Worm (Caenorhabditis elegans) whole organism, mixed stage, embryonic: Measurements from ENCODE around the gene rei-1.

Experiments
- bed-3 ChIP-seq: fragments of 200-800 bp; sonication (Bioruptor generic); optimal IDR thresholded peaks from 3 replicates; lab custom pipeline; 2018; ENCODE audit warnings: mild to moderate bottlenecking, missing genetic modification characterization, moderate library complexity, missing compliant biosample characterization
- blmp-1 ChIP-seq: fragments of 150-350 bp; optimal IDR thresholded peaks from 2 replicates; lab custom pipeline; 2014; ENCODE audit warnings: missing biosample characterization, missing genetic modification characterization
- ceh-39 ChIP-seq: fragments of 150-350 bp; optimal IDR thresholded peaks from 2 replicates; lab custom pipeline; 2014; ENCODE audit warnings: missing biosample characterization, missing genetic modification characterization
- ceh-43 ChIP-seq: fragments of 200-800 bp; sonication (Bioruptor generic); optimal IDR thresholded peaks from 2 replicates; lab custom pipeline; 2018; ENCODE audit warnings: mild to moderate bottlenecking, missing genetic modification characterization, moderate library complexity, missing compliant biosample characterization
- ceh-83 ChIP-seq: fragments of 200-800 bp; sonication (Bioruptor generic); optimal IDR thresholded peaks from 2 replicates; lab custom pipeline; 2018; ENCODE audit warnings: mild to moderate bottlenecking, missing genetic modification characterization, missing compliant biosample characterization
- ces-1 ChIP-seq: fragments of 150-350 bp; optimal IDR thresholded peaks from 2 replicates; lab custom pipeline; 2014; ENCODE audit warnings: missing biosample characterization, missing genetic modification reagents, missing genetic modification characterization
- cnd-1 ChIP-seq: fragments of 200-800 bp; sonication (Bioruptor generic); optimal IDR thresholded peaks from 2 replicates; lab custom pipeline; 2018; ENCODE audit warnings: mild to moderate bottlenecking, missing genetic modification characterization, missing compliant biosample characterization
- drap-1 ChIP-seq: fragments of 200-800 bp; sonication (Bioruptor generic); optimal IDR thresholded peaks from 3 replicates; lab custom pipeline; 2018; ENCODE audit warnings: mild to moderate bottlenecking, missing genetic modification characterization, missing compliant biosample characterization
- elt-1 ChIP-seq: sonication (generic microtip); optimal IDR thresholded peaks from 2 replicates; lab custom pipeline; 2017; ENCODE audit warnings: missing genetic modification characterization, mild to moderate bottlenecking, missing compliant biosample characterization, antibody characterized with exemption, moderate library complexity, borderline replicate concordance; ENCODE audit not compliant: insufficient read depth
- elt-3 ChIP-seq: fragments of 150-350 bp; optimal IDR thresholded peaks from 2 replicates; lab custom pipeline; 2014; ENCODE audit warnings: missing biosample characterization, missing genetic modification characterization
- flh-1 ChIP-seq: fragments of 200-800 bp; sonication (Bioruptor generic); optimal IDR thresholded peaks from 2 replicates; lab custom pipeline; 2018; ENCODE audit warnings: mild to moderate bottlenecking, missing genetic modification characterization, moderate library complexity, missing compliant biosample characterization
- ham-2 ChIP-seq: fragments of 200-800 bp; sonication (Bioruptor generic); optimal IDR thresholded peaks from 2 replicates; lab custom pipeline; 2018; ENCODE audit warnings: mild to moderate bottlenecking, missing genetic modification characterization, missing compliant biosample characterization
- hlh-1 ChIP-seq: fragments of 150-350 bp; optimal IDR thresholded peaks from 2 replicates; lab custom pipeline; 2014; ENCODE audit warnings: missing biosample characterization, missing genetic modification reagents, missing genetic modification characterization
- lin-13 ChIP-seq: fragments of 150-350 bp; optimal IDR thresholded peaks from 2 replicates; lab custom pipeline; 2014; ENCODE audit warnings: missing biosample characterization, missing genetic modification characterization
- lin-32 ChIP-seq: fragments of 200-800 bp; sonication (Bioruptor generic); optimal IDR thresholded peaks from 2 replicates; lab custom pipeline; 2018; ENCODE audit warnings: mild to moderate bottlenecking, missing genetic modification characterization, missing compliant biosample characterization
- mab-5 ChIP-seq: fragments of 150-350 bp; optimal IDR thresholded peaks from 2 replicates; lab custom pipeline; 2014; ENCODE audit warnings: missing biosample characterization, missing genetic modification characterization
- mep-1 ChIP-seq: fragments of 150-350 bp; optimal IDR thresholded peaks from 2 replicates; lab custom pipeline; 2017; ENCODE audit warnings: missing biosample characterization, missing genetic modification reagents, missing genetic modification characterization, inconsistent platforms
- mls-2 ChIP-seq: sonication (generic microtip); optimal IDR thresholded peaks from 2 replicates; lab custom pipeline; 2016; ENCODE audit warnings: mild to moderate bottlenecking, missing genetic modification characterization, moderate library complexity, missing compliant biosample characterization
- nhr-237 ChIP-seq: fragments of 150-350 bp; optimal IDR thresholded peaks from 2 replicates; lab custom pipeline; 2014; ENCODE audit warnings: missing biosample characterization, missing genetic modification characterization
- nhr-28 ChIP-seq: fragments of 150-350 bp; optimal IDR thresholded peaks from 2 replicates; lab custom pipeline; 2014; ENCODE audit warnings: missing biosample characterization, missing genetic modification characterization
- nhr-76 ChIP-seq: sonication (generic microtip); optimal IDR thresholded peaks from 2 replicates; lab custom pipeline; 2017; ENCODE audit warnings: missing biosample characterization, missing genetic modification characterization
- pha-4 ChIP-seq: fragments of 150-350 bp; optimal IDR thresholded peaks from 2 replicates; lab custom pipeline; 2018; ENCODE audit warnings: missing biosample characterization, missing genetic modification reagents, missing genetic modification characterization
- sem-2 ChIP-seq: fragments of 200-800 bp; sonication (Bioruptor generic); optimal IDR thresholded peaks from 2 replicates; lab custom pipeline; 2018; ENCODE audit warnings: mild to moderate bottlenecking, missing genetic modification characterization, missing compliant biosample characterization
- snpc-4 ChIP-seq: fragments of 150-350 bp; optimal IDR thresholded peaks from 2 replicates; lab custom pipeline; 2014; ENCODE audit warnings: missing biosample characterization, missing genetic modification characterization
- sptf-1 ChIP-seq: sonication (generic microtip); optimal IDR thresholded peaks from 2 replicates; lab custom pipeline; 2017; ENCODE audit warnings: mild to moderate bottlenecking, missing genetic modification characterization, moderate library complexity, missing compliant biosample characterization
- tbx-8 ChIP-seq: fragments of 200-800 bp; sonication (Bioruptor generic); optimal IDR thresholded peaks from 2 replicates; lab custom pipeline; 2018; ENCODE audit warnings: mild to moderate bottlenecking, missing genetic modification characterization, moderate library complexity, missing compliant biosample characterization
- unc-120 ChIP-seq: sonication (generic microtip); optimal IDR thresholded peaks from 2 replicates; lab custom pipeline; 2017; ENCODE audit warnings: missing genetic modification characterization, missing compliant biosample characterization; ENCODE audit not compliant: poor library complexity, severe bottlenecking
- unc-62 ChIP-seq: fragments of 150-350 bp; optimal IDR thresholded peaks from 2 replicates; lab custom pipeline; 2014; ENCODE audit warnings: missing biosample characterization, missing genetic modification reagents, missing genetic modification characterization
- zip-8 ChIP-seq: fragments of 150-350 bp; optimal IDR thresholded peaks from 2 replicates; lab custom pipeline; 2014; ENCODE audit warnings: missing biosample characterization, missing genetic modification characterization
- ztf-11 ChIP-seq: fragments of 150-350 bp; optimal IDR thresholded peaks from 2 replicates; lab custom pipeline; 2014; ENCODE audit warnings: missing biosample characterization, missing genetic modification characterization

Gene rei-1

ce11 chrIII:4099884-4100596 lies 2.0 kb upstream of the rei-1 start:
- TF ChIP-seq nhr-237 (tag; lab: Kevin White, UChicago) (peak; percentile 2), ham-2 (GFP tag; lab: Kevin White, UChicago) (peak; percentile 56), unc-62 (GFP tag; lab: Kevin White, UChicago) (peak; percentile 45), zip-8 (tag; lab: Kevin White, UChicago) (no peak), blmp-1 (tag; lab: Kevin White, UChicago) (peak; percentile 64), drap-1 (GFP tag; lab: Kevin White, UChicago) (no peak), elt-1 (peak; percentile 3), lin-13 (tag; lab: Kevin White, UChicago) (no peak)

- TF ChIP-seq lin-32 (GFP tag; lab: Kevin White, UChicago) (no peak), nhr-28 (tag; lab: Kevin White, UChicago) (no peak), zip-8 (tag; lab: Kevin White, UChicago) (no peak), ztf-11 (no peak), ces-1 (GFP tag; lab: Kevin White, UChicago) (no peak), sem-2 (GFP tag; lab: Kevin White, UChicago) (no peak), nhr-76 (tag; lab: Kevin White, UChicago) (no peak), bed-3 (GFP tag; lab: Kevin White, UChicago) (no peak), mls-2 (no peak), unc-62 (GFP tag; lab: Kevin White, UChicago) (no peak), drap-1 (GFP tag; lab: Kevin White, UChicago) (no peak), snpc-4 (tag; lab: Kevin White, UChicago) (no peak), pha-4 (tag; lab: Kevin White, UChicago) (no peak), tbx-8 (GFP tag; lab: Kevin White, UChicago) (no peak), blmp-1 (tag; lab: Kevin White, UChicago) (no peak), mab-5 (tag; lab: Kevin White, UChicago) (no peak), ceh-83 (GFP tag; lab: Kevin White, UChicago) (no peak), hlh-1 (tag; lab: Kevin White, UChicago) (no peak), elt-3 (tag; lab: Kevin White, UChicago) (no peak)
These were observed 761 bp upstream of the rei-1 start for ce11 chrIII:4098751-4099150.

ce11 chrIII:4096370-4096842 lies 1.6 kb downstream of the rei-1 start:
- TF ChIP-seq cnd-1 (tag; lab: Kevin White, UChicago), result no peak
- no peak for TF ChIP-seq ceh-39
- TF ChIP-seq mep-1 (tag; lab: Kevin White, UChicago), result no peak
- no peak for TF ChIP-seq ceh-43 (GFP tag; lab: Kevin White, UChicago)

ce11 chrIII:4095441-4096095 lies 2.4 kb downstream of the rei-1 start, which contains the start of gene C03C10.7:
C03C10.7 (plus strand) TSS chrIII:4096045.
- TF ChIP-seq elt-3 (tag; lab: Kevin White, UChicago), result no peak
- no peak for TF ChIP-seq cnd-1 (tag; lab: Kevin White, UChicago)
- TF ChIP-seq mab-5 (tag; lab: Kevin White, UChicago), result no peak
- no peak for TF ChIP-seq drap-1 (GFP tag; lab: Kevin White, UChicago)
- TF ChIP-seq snpc-4 (tag; lab: Kevin White, UChicago), result no peak
- TF ChIP-seq lin-32 (GFP tag; lab: Kevin White, UChicago), result no peak
- no peak for TF ChIP-seq lin-13 (tag; lab: Kevin White, UChicago)
- no peak for TF ChIP-seq mls-2
- TF ChIP-seq unc-62 (GFP tag; lab: Kevin White, UChicago), result no peak
- TF ChIP-seq sptf-1 (tag; lab: Kevin White, UChicago), result no peak
- no peak for TF ChIP-seq hlh-1 (tag; lab: Kevin White, UChicago)
- no peak for TF ChIP-seq nhr-237 (tag; lab: Kevin White, UChicago)
- no peak for TF ChIP-seq unc-120 (tag; lab: Kevin White, UChicago)
- no peak for TF ChIP-seq mep-1 (tag; lab: Kevin White, UChicago)
- TF ChIP-seq ceh-43 (GFP tag; lab: Kevin White, UChicago), result no peak
- no peak for TF ChIP-seq nhr-76 (tag; lab: Kevin White, UChicago)
- no peak for TF ChIP-seq bed-3 (GFP tag; lab: Kevin White, UChicago)
- no peak for TF ChIP-seq pha-4 (tag; lab: Kevin White, UChicago)
- TF ChIP-seq flh-1 (GFP tag; lab: Kevin White, UChicago), result no peak
- no peak for TF ChIP-seq sem-2 (GFP tag; lab: Kevin White, UChicago)
